Worm (Caenorhabditis elegans) whole organism, L4/young adult: ENCODE results near the gene clhm-1.

ENCODE experiments used
- W03F9.2 ChIP-seq: fragments of 150-350 bp; optimal IDR thresholded peaks from 2 replicates; lab custom pipeline; 2014; ENCODE audit warnings: missing biosample characterization, missing genetic modification characterization
- dao-5 ChIP-seq: sonication (generic microtip); optimal IDR thresholded peaks from 2 replicates; lab custom pipeline; 2016; ENCODE audit warnings: missing genotype, missing genetic modification characterization, moderate library complexity, missing compliant biosample characterization
- him-1 ChIP-seq: sonication (generic microtip); optimal IDR thresholded peaks from 2 replicates; lab custom pipeline; 2016; ENCODE audit warnings: missing genotype, missing genetic modification reagents, missing genetic modification characterization, missing compliant biosample characterization

DNA sequence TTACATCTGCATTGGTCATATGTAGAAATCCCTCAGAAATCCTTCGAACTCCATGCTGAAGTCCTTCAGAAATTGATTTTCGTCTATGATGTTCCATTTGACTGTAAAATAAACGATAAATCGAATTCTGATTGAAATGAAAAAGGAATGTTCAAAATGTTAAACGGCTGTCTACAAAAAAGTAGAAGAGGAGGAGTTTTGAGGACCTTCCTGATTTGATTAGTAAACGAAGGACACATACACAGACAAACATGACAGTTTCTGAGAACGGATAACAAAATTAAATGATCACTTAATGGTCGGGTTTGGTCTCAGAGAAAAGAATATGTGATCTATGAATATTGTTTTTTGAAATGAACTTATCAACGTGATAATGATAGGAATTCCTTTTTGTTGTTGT is 6.1 kb upstream of the clhm-1 start, which contains the start of gene slc-36.5:
- TF ChIP-seq him-1 (tag; lab: Kevin White, UChicago): no peak
- TF ChIP-seq W03F9.2: no peak
- no peak for TF ChIP-seq dao-5 (tag; lab: Kevin White, UChicago)
